Worm (Caenorhabditis elegans): ENCODE measurements around the gene ZK652.8.
A peak's percentile ranks its signal among the peaks of the same experiment; 100 is the strongest.

The ZK652.8 gene

DNA sequence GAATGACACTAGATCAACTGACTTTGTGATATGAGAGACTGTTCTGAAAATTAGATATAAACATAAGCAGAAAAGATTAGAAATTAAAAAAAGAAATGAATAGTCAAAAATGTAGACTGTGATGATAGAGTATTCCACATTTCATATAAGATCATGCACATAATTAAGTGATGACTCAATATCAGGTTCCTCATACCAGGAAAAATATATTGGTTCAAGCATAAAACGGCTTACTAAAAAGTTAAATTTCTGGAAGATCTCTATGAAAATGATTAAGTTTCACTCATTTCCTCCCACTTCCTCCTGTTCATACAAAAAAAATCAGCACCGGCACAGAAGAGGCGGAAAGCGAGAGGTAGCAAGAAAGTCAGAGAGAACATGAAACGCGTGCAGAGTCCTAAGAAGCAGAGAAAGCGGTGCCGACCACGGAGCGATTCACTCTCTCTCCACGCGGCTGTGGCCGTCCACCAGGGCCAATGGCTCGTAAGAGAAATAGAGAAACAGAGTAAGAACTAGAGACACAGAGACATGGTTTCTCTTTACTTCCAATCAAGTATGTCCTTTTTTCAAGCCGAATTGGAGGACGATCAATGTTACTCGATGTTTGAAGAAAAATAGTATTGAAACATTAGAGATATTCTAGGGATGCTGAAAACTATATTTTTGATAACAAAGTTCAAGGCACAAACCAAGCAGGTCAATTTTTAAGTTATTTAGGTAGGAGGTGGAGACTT is 48.3 kb upstream of the ZK652.8 start, which contains the start of the genes ZK688.5 and fahd-1 (continued):
- no peak for TF ChIP-seq gei-17 (GFP tag; optimal IDR thresholded peaks at IDR 0.05)
- no peak for TF ChIP-seq ztf-22 (GFP tag; optimal IDR thresholded peaks at IDR 0.05)
- no peak for TF ChIP-seq tbx-9 (tag; optimal IDR thresholded peaks at IDR 0.05; ENCODE audit: borderline replicate concordance)
- TF ChIP-seq sea-2 (GFP tag; IDR thresholded peaks at IDR 0.05), result no peak
- no peak for TF ChIP-seq ztf-3 (GFP tag; optimal IDR thresholded peaks at IDR 0.05)
- no peak for TF ChIP-seq akir-1 (GFP tag; optimal IDR thresholded peaks at IDR 0.05)
- TF ChIP-seq lin-26 (GFP tag; IDR thresholded peaks at IDR 0.05), result 0 out of 2 replicates have a peak, but pooled peaks have one; percentile 25
- TF ChIP-seq F22D6.2 (tag; optimal IDR thresholded peaks at IDR 0.05), result no peak
- TF ChIP-seq nhr-90 (tag; optimal IDR thresholded peaks at IDR 0.05), result no peak
- TF ChIP-seq ceh-79 (tag; optimal IDR thresholded peaks at IDR 0.05), result no peak
- no peak for TF ChIP-seq attf-6 (GFP tag; IDR thresholded peaks at IDR 0.05)
- TF ChIP-seq xnd-1 (tag; optimal IDR thresholded peaks at IDR 0.05), result no peak
- no peak for TF ChIP-seq ztf-25 (GFP tag; IDR thresholded peaks at IDR 0.05)
- TF ChIP-seq ztf-28 (GFP tag; IDR thresholded peaks at IDR 0.05), result no peak
- peak; percentile 71 for TF ChIP-seq lsy-27 (tag; optimal IDR thresholded peaks at IDR 0.05; ENCODE audit: borderline replicate concordance, insufficient read depth)
- TF ChIP-seq egl-44 (GFP tag; IDR thresholded peaks at IDR 0.05), result no peak
- TF ChIP-seq C06A6.2 (GFP tag; conservative IDR thresholded peaks at IDR 0.05), result 0 out of 2 replicates have a peak, but pooled peaks have one; percentile 35
- TF ChIP-seq unc-62 (GFP tag; optimal IDR thresholded peaks at IDR 0.05), result peak; percentile 23
- no peak for TF ChIP-seq zfh-2 (GFP tag; conservative IDR thresholded peaks at IDR 0.05)
- TF ChIP-seq Y56A3A.18 (GFP tag; IDR thresholded peaks at IDR 0.05), result no peak
- TF ChIP-seq B0261.1 (tag; optimal IDR thresholded peaks at IDR 0.05), result no peak
- no peak for TF ChIP-seq snpc-1.3 (tag; optimal IDR thresholded peaks at IDR 0.05; ENCODE audit: insufficient read depth)
- no peak for TF ChIP-seq Y95B8A.8 (GFP tag; IDR thresholded peaks at IDR 0.05)
- TF ChIP-seq attf-5 (GFP tag; optimal IDR thresholded peaks at IDR 0.05), result peak; percentile 86
- no peak for TF ChIP-seq F57C9.4 (tag; optimal IDR thresholded peaks at IDR 0.05)
- no peak for TF ChIP-seq B0019.2 (GFP tag; conservative IDR thresholded peaks at IDR 0.05)
- 0 out of 2 replicates have a peak, but pooled peaks have one; percentile 52 for TF ChIP-seq B0336.3 (GFP tag; IDR thresholded peaks at IDR 0.05)
- peak; percentile 24; the same call in 1 of the 2 replicates for TF ChIP-seq egrh-3 (GFP tag; IDR thresholded peaks at IDR 0.05)
- TF ChIP-seq nfya-1 (tag; optimal IDR thresholded peaks at IDR 0.05; ENCODE audit: borderline replicate concordance, insufficient read depth), result no peak
- TF ChIP-seq F37B4.10 (GFP tag; IDR thresholded peaks at IDR 0.05), result no peak
- peak; percentile 34 for TF ChIP-seq K12H6.12 (tag; optimal IDR thresholded peaks at IDR 0.05)
- no peak for TF ChIP-seq hsf-1 (GFP tag; IDR thresholded peaks at IDR 0.05)
- TF ChIP-seq nhr-80 (tag; optimal IDR thresholded peaks at IDR 0.05), result peak; percentile 91
- TF ChIP-seq sdz-38 (tag; optimal IDR thresholded peaks at IDR 0.05), result no peak
- no peak for TF ChIP-seq ceh-91 (GFP tag; IDR thresholded peaks at IDR 0.05)
- TF ChIP-seq rec-8 (tag; optimal IDR thresholded peaks at IDR 0.05), result no peak
- no peak for TF ChIP-seq F52B5.7 (tag; optimal IDR thresholded peaks at IDR 0.05)
- TF ChIP-seq tlf-1 (GFP tag; optimal IDR thresholded peaks at IDR 0.05), result no peak
- peak; percentile 43 for TF ChIP-seq somi-1 (GFP tag; optimal IDR thresholded peaks at IDR 0.05)
- 0 out of 2 replicates have a peak, but pooled peaks have one; percentile 10 for TF ChIP-seq K11D2.4 (GFP tag; IDR thresholded peaks at IDR 0.05)
- no peak for TF ChIP-seq aptf-2 (GFP tag; conservative IDR thresholded peaks at IDR 0.05)
- TF ChIP-seq pha-4 (tag; optimal IDR thresholded peaks at IDR 0.05), result no peak
- TF ChIP-seq dpl-1 (GFP tag; optimal IDR thresholded peaks at IDR 0.05), result no peak
- TF ChIP-seq dox-1 (GFP tag; IDR thresholded peaks at IDR 0.05), result no peak; the same call in 1 of the 2 replicates
- no peak for TF ChIP-seq nfya-2 (GFP tag; IDR thresholded peaks at IDR 0.05)
- TF ChIP-seq lin-54 (GFP tag; optimal IDR thresholded peaks at IDR 0.05), result peak; percentile 7
- TF ChIP-seq fkh-3 (tag; optimal IDR thresholded peaks at IDR 0.05), result no peak

Data from whole organism, young adult.